Worm (Caenorhabditis elegans) whole organism, L4 larva: Measurements from ENCODE around the gene csn-5.

Experiments used
- D1046.2 ChIP-seq: fragments of 200-800 bp; sonication (Bioruptor generic); IDR thresholded peaks from 2 replicates; pipeline ENCODE4 v1.3.6; 2022; ENCODE audit warnings: missing genetic modification characterization, missing compliant biosample characterization
- T20F7.1 ChIP-seq: fragments of 200-800 bp; sonication (Bioruptor generic); optimal IDR thresholded peaks from 2 replicates; lab custom pipeline; 2018; ENCODE audit warnings: mild to moderate bottlenecking, missing genetic modification characterization, missing compliant biosample characterization
- aha-1 ChIP-seq: fragments of 150-350 bp; peaks from one replicate; lab custom pipeline; 2014; ENCODE audit warnings: missing biosample characterization, missing genetic modification characterization
- ama-1 ChIP-seq: fragments of 150-350 bp; optimal IDR thresholded peaks from 2 replicates; lab custom pipeline; 2014; ENCODE audit warnings: inconsistent platforms, mixed read lengths
- arid-1 ChIP-seq: fragments of 200-800 bp; sonication (Bioruptor generic); conservative IDR thresholded peaks from 2 replicates; pipeline ENCODE4 v1.3.6; 2022; ENCODE audit warnings: missing genetic modification reagents, missing genetic modification characterization, missing compliant biosample characterization
- ceh-20 ChIP-seq: fragments of 200-800 bp; sonication (Bioruptor generic); IDR thresholded peaks from 2 replicates; pipeline ENCODE4 v1.3.6; 2022; ENCODE audit warnings: missing genetic modification reagents, missing genetic modification characterization, missing compliant biosample characterization
- daf-16 ChIP-seq, 3 experiments: sonication (generic microtip); optimal IDR thresholded peaks; 2 replicates each; lab custom pipeline; 2016 to 2017; ENCODE audit warnings: missing genetic modification characterization in 3 of 3, missing genetic modification reagents in 3 of 3, mild to moderate bottlenecking in 2 of 3, missing compliant biosample characterization in 2 of 3, missing biosample characterization in 1 of 3, moderate library complexity in 1 of 3
- daf-19 ChIP-seq: fragments of 200-800 bp; sonication (Bioruptor generic); conservative IDR thresholded peaks from 2 replicates; pipeline ENCODE4 v1.3.6; 2022; ENCODE audit warnings: missing genetic modification characterization, missing compliant biosample characterization
- dmd-6 ChIP-seq: fragments of 200-800 bp; sonication (Bioruptor generic); IDR thresholded peaks from 2 replicates; pipeline ENCODE4 v1.3.6; 2022; ENCODE audit warnings: missing genetic modification reagents, missing genetic modification characterization, missing compliant biosample characterization
- dmd-8 ChIP-seq: fragments of 200-800 bp; sonication (Bioruptor generic); IDR thresholded peaks from 2 replicates; pipeline ENCODE4 v1.3.6; 2022; ENCODE audit warnings: missing genetic modification characterization, missing compliant biosample characterization
- dve-1 ChIP-seq: sonication (generic microtip); optimal IDR thresholded peaks from 2 replicates; lab custom pipeline; 2017; ENCODE audit warnings: antibody characterized with exemption, mild to moderate bottlenecking, missing genetic modification characterization, missing compliant biosample characterization; ENCODE audit not compliant: insufficient read depth
- hif-1 ChIP-seq, 2 experiments: sonication (generic microtip); optimal IDR thresholded peaks; 2 replicates each; lab custom pipeline; 2016 to 2017; ENCODE audit warnings: missing compliant biosample characterization in 2 of 2, missing genetic modification characterization in 2 of 2, missing genetic modification reagents in 2 of 2, missing genotype in 2 of 2, mild to moderate bottlenecking in 1 of 2
- hlh-11 ChIP-seq: fragments of 200-800 bp; sonication (Bioruptor generic); optimal IDR thresholded peaks from 2 replicates; lab custom pipeline; 2018; ENCODE audit warnings: mild to moderate bottlenecking, missing genetic modification characterization, missing compliant biosample characterization
- hlh-30 ChIP-seq: sonication (generic microtip); optimal IDR thresholded peaks from 2 replicates; lab custom pipeline; 2017; ENCODE audit warnings: antibody characterized with exemption, mild to moderate bottlenecking, missing genetic modification characterization, missing compliant biosample characterization; ENCODE audit not compliant: insufficient read depth
- hmg-1.1 ChIP-seq: fragments of 200-800 bp; sonication (Bioruptor generic); IDR thresholded peaks from 2 replicates; pipeline ENCODE4 v1.3.6; 2022; ENCODE audit warnings: missing genetic modification reagents, missing genetic modification characterization, missing compliant biosample characterization
- lim-7 ChIP-seq: fragments of 200-800 bp; sonication (Bioruptor generic); IDR thresholded peaks from 2 replicates; pipeline ENCODE4 v1.3.6; 2022; ENCODE audit warnings: missing genetic modification characterization, missing compliant biosample characterization
- lin-13 ChIP-seq: fragments of 150-350 bp; optimal IDR thresholded peaks from 2 replicates; lab custom pipeline; 2014; ENCODE audit warnings: missing biosample characterization, missing genetic modification reagents, missing genetic modification characterization
- lsy-2 ChIP-seq, 2 experiments: fragments of 150-350 bp in 1 of 2; sonication (generic microtip) in 1 of 2; optimal IDR thresholded peaks; 2 replicates each; lab custom pipeline; 2014 to 2017; ENCODE audit warnings: missing biosample characterization in 2 of 2, missing genetic modification characterization in 2 of 2
- madf-9 ChIP-seq: fragments of 200-800 bp; sonication (Bioruptor generic); conservative IDR thresholded peaks from 2 replicates; pipeline ENCODE4 v1.3.6; 2022; ENCODE audit warnings: missing genetic modification reagents, missing genetic modification characterization, missing compliant biosample characterization
- mdl-1 ChIP-seq, 2 experiments: fragments of 150-350 bp in 1 of 2; sonication (generic microtip) in 1 of 2; optimal IDR thresholded peaks; 2 replicates each; lab custom pipeline; 2014 to 2017; ENCODE audit warnings: missing biosample characterization in 2 of 2, missing genetic modification characterization in 2 of 2
- mdt-29 ChIP-seq: fragments of 200-800 bp; sonication (Bioruptor generic); IDR thresholded peaks from 2 replicates; pipeline ENCODE4 v1.3.6; 2022; ENCODE audit warnings: missing genetic modification reagents, missing genetic modification characterization, missing compliant biosample characterization
- mep-1 ChIP-seq: fragments of 150-350 bp; sonication (generic microtip); optimal IDR thresholded peaks from 3 replicates; lab custom pipeline; 2014; ENCODE audit warnings: missing biosample characterization, missing genetic modification characterization
- mes-2 ChIP-seq: sonication (generic microtip); optimal IDR thresholded peaks from 2 replicates; lab custom pipeline; 2016; ENCODE audit warnings: missing genotype, mild to moderate bottlenecking, missing genetic modification characterization, missing compliant biosample characterization; ENCODE audit not compliant: poor library complexity, severe bottlenecking
- mxl-2 ChIP-seq: fragments of 200-800 bp; sonication (Bioruptor generic); conservative IDR thresholded peaks from 2 replicates; pipeline ENCODE4 v1.3.6; 2022; ENCODE audit warnings: missing genetic modification reagents, missing genetic modification characterization, missing compliant biosample characterization
- mxl-3 ChIP-seq: fragments of 200-800 bp; sonication (Bioruptor generic); optimal IDR thresholded peaks from 2 replicates; lab custom pipeline; 2018; ENCODE audit warnings: mild to moderate bottlenecking, missing genetic modification characterization, missing compliant biosample characterization
- nhr-11 ChIP-seq: fragments of 150-350 bp; optimal IDR thresholded peaks from 2 replicates; lab custom pipeline; 2014; ENCODE audit warnings: missing biosample characterization, missing genetic modification characterization
- nhr-25 ChIP-seq: sonication (generic microtip); optimal IDR thresholded peaks from 2 replicates; lab custom pipeline; 2017; ENCODE audit warnings: missing genetic modification characterization, mild to moderate bottlenecking, missing compliant biosample characterization, antibody characterized with exemption, moderate library complexity, borderline replicate concordance; ENCODE audit not compliant: insufficient read depth
- nhr-28 ChIP-seq: fragments of 150-350 bp; optimal IDR thresholded peaks from 2 replicates; lab custom pipeline; 2014; ENCODE audit warnings: missing biosample characterization, missing genetic modification characterization
- nhr-48 ChIP-seq: sonication (generic microtip); optimal IDR thresholded peaks from 2 replicates; lab custom pipeline; 2016; ENCODE audit warnings: mild to moderate bottlenecking, missing genetic modification characterization, missing compliant biosample characterization
- nhr-6 ChIP-seq: fragments of 150-350 bp; optimal IDR thresholded peaks from 2 replicates; lab custom pipeline; 2014; ENCODE audit warnings: missing biosample characterization, missing genetic modification characterization
- nhr-76 ChIP-seq: fragments of 150-350 bp; optimal IDR thresholded peaks from 2 replicates; lab custom pipeline; 2014; ENCODE audit warnings: missing biosample characterization, missing genetic modification characterization
- rbr-2 ChIP-seq: sonication (generic microtip); optimal IDR thresholded peaks from 2 replicates; lab custom pipeline; 2016; ENCODE audit warnings: missing genotype, missing genetic modification characterization, missing compliant biosample characterization
- set-16 ChIP-seq: fragments of 200-800 bp; sonication (Bioruptor generic); IDR thresholded peaks from 2 replicates; pipeline ENCODE4 v1.3.6; 2022; ENCODE audit warnings: missing genetic modification reagents, missing genetic modification characterization, missing compliant biosample characterization
- snpc-1.2 ChIP-seq: fragments of 200-800 bp; sonication (Bioruptor generic); IDR thresholded peaks from 2 replicates; pipeline ENCODE4 v1.3.6; 2022; ENCODE audit warnings: missing genetic modification reagents, missing genetic modification characterization, missing compliant biosample characterization
- tag-97 ChIP-seq: fragments of 200-800 bp; sonication (Bioruptor generic); IDR thresholded peaks from 2 replicates; pipeline ENCODE4 v1.3.6; 2022; ENCODE audit warnings: missing genetic modification characterization, missing compliant biosample characterization
- unc-62 ChIP-seq, 3 experiments: fragments of 150-350 bp in 1 of 3; sonication (generic microtip); optimal IDR thresholded peaks in 2 of 3; peaks in 1 of 3; 1 replicate in 1 of 3; 2 replicates in 2 of 3; lab custom pipeline; 2014 to 2017; ENCODE audit warnings: missing biosample characterization in 3 of 3, missing genetic modification characterization in 3 of 3, missing genetic modification reagents in 3 of 3, missing genotype in 1 of 3
- vab-7 ChIP-seq: fragments of 200-800 bp; sonication (Bioruptor generic); IDR thresholded peaks from 2 replicates; pipeline ENCODE4 v1.3.6; 2022; ENCODE audit warnings: missing genetic modification reagents, missing genetic modification characterization, missing compliant biosample characterization

The csn-5 gene

ce11 chrIV:5664375-5665004, 15.2 kb downstream of the csn-5 start, which contains the start of gene bec-1 (continued):
- TF ChIP-seq dmd-8 (GFP tag; lab: Robert Waterston, UW) (no peak), vab-7 (no peak), rbr-2 (tag; lab: Kevin White, UChicago) (no peak), daf-19 (GFP tag; lab: Robert Waterston, UW) (no peak), nhr-28 (peak; percentile 8), T20F7.1 (GFP tag; lab: Kevin White, UChicago) (no peak), mxl-3 (GFP tag; lab: Kevin White, UChicago) (peak; percentile 40)

ce11 chrIV:5665353-5665918, 16.1 kb downstream of the csn-5 start:
- TF ChIP-seq daf-16 (GFP tag; optimal IDR thresholded peaks at IDR 0.05; lab: Kevin White, UChicago): peak in 1 of 2 experiments; percentile 5
- TF ChIP-seq daf-16 (tag; optimal IDR thresholded peaks at IDR 0.05; lab: Kevin White, UChicago): peak; percentile 15
- no peak for TF ChIP-seq snpc-1.2
- peak in 1 of 2 experiments; percentile 24 for TF ChIP-seq unc-62 (GFP tag; optimal IDR thresholded peaks at IDR 0.05 in 1 of 2; lab: Kevin White, UChicago)
- no peak for TF ChIP-seq unc-62 (tag; optimal IDR thresholded peaks at IDR 0.05; lab: Kevin White, UChicago)
- peak; percentile 60 for TF ChIP-seq dmd-6 (GFP tag; lab: Robert Waterston, UW)
- peak; percentile 74 for TF ChIP-seq nhr-28
- TF ChIP-seq mxl-3 (GFP tag; lab: Kevin White, UChicago): no peak
- TF ChIP-seq nhr-6: peak; percentile 43
- TF ChIP-seq ceh-20 (GFP tag; lab: Robert Waterston, UW): 0 out of 2 replicates have a peak, but pooled peaks have one; percentile 12
- TF ChIP-seq lim-7 (GFP tag; lab: Robert Waterston, UW): no peak; the same call in 1 of the 2 replicates
- peak; percentile 37 for TF ChIP-seq mes-2 (tag; lab: Kevin White, UChicago)
- TF ChIP-seq tag-97 (GFP tag; lab: Robert Waterston, UW): no peak
- peak in 1 of 2 experiments; percentile 58 for TF ChIP-seq hif-1 (tag; optimal IDR thresholded peaks at IDR 0.05; lab: Kevin White, UChicago)
- peak in 1 of 2 experiments; percentile 59 for TF ChIP-seq lsy-2 (tag; optimal IDR thresholded peaks at IDR 0.05; lab: Kevin White, UChicago)
- TF ChIP-seq mdl-1 (tag; optimal IDR thresholded peaks at IDR 0.05; lab: Kevin White, UChicago): peak in 1 of 2 experiments; percentile 58
- TF ChIP-seq hlh-11 (tag; lab: Kevin White, UChicago): peak; percentile 81
- 0 out of 2 replicates have a peak, but pooled peaks have one; percentile 25 for TF ChIP-seq mdt-29 (GFP tag; lab: Robert Waterston, UW)
- TF ChIP-seq nhr-25 (tag; lab: Kevin White, UChicago): peak; percentile 61
- TF ChIP-seq aha-1 (tag; lab: Kevin White, UChicago): peak; percentile 97
- peak; percentile 40 for TF ChIP-seq mep-1
- TF ChIP-seq arid-1 (GFP tag; lab: Robert Waterston, UW): 0 out of 2 replicates have a peak, but pooled peaks have one; percentile 19
- no peak for TF ChIP-seq nhr-76 (tag; lab: Kevin White, UChicago)
- TF ChIP-seq hlh-30 (tag; lab: Kevin White, UChicago): peak; percentile 47
- TF ChIP-seq hmg-1.1 (GFP tag; lab: Robert Waterston, UW): peak; percentile 53; the same call in 1 of the 2 replicates
- TF ChIP-seq set-16 (GFP tag; lab: Robert Waterston, UW): no peak
- peak; percentile 67 for TF ChIP-seq lin-13 (GFP tag; lab: Kevin White, UChicago)
- no peak for TF ChIP-seq D1046.2 (GFP tag; lab: Robert Waterston, UW)
- peak; percentile 69 for TF ChIP-seq nhr-11 (tag; lab: Kevin White, UChicago)
- TF ChIP-seq ama-1 (lab: Kevin White, UChicago): no peak
- TF ChIP-seq nhr-48 (tag; lab: Kevin White, UChicago): peak; percentile 9
- no peak for TF ChIP-seq daf-19 (GFP tag; lab: Robert Waterston, UW)
- TF ChIP-seq madf-9: no peak
- peak; percentile 57 for TF ChIP-seq dve-1 (tag; lab: Kevin White, UChicago)
- no peak for TF ChIP-seq mxl-2 (GFP tag; lab: Robert Waterston, UW)
